Worm (Caenorhabditis elegans): Measurements from ENCODE around the gene F40G12.5.
"Not testable (repeated sequence)": the region's sequence is repeated elsewhere in the genome, so short reads cannot be mapped to it uniquely, and the experiment has no call there.

Gene F40G12.5

ce11 chrV:14306771-14307170 lies 36.1 kb upstream of the F40G12.5 start, which contains the start of gene spig-4:
Gene spig-4 (minus strand): TSS chrV:14306871.
- TF ChIP-seq ceh-83 (GFP tag; optimal IDR thresholded peaks at IDR 0.05); mep-1 (tag; optimal IDR thresholded peaks at IDR 0.05); ceh-39 (tag; optimal IDR thresholded peaks at IDR 0.05): not testable (repeated sequence)

ce11 chrV:14301076-14301475 lies 30.4 kb upstream of the F40G12.5 start, which contains the start of gene F14D7.6:
Gene F14D7.6 (plus strand): TSS chrV:14301413.
- TF ChIP-seq ham-2 (GFP tag; optimal IDR thresholded peaks at IDR 0.05) (no peak), nhr-237 (tag; optimal IDR thresholded peaks at IDR 0.05) (no peak), unc-120 (tag; optimal IDR thresholded peaks at IDR 0.05; ENCODE audit: poor library complexity, severe bottlenecking) (no peak), cnd-1 (tag; optimal IDR thresholded peaks at IDR 0.05) (no peak), elt-1 (tag; optimal IDR thresholded peaks at IDR 0.05; ENCODE audit: borderline replicate concordance, insufficient read depth) (no peak), zip-8 (tag; optimal IDR thresholded peaks at IDR 0.05) (no peak), ztf-11 (tag; optimal IDR thresholded peaks at IDR 0.05) (no peak), sptf-1 (tag; optimal IDR thresholded peaks at IDR 0.05) (no peak), flh-1 (GFP tag; optimal IDR thresholded peaks at IDR 0.05) (no peak), nhr-76 (tag; optimal IDR thresholded peaks at IDR 0.05) (no peak), elt-3 (tag; optimal IDR thresholded peaks at IDR 0.05) (no peak), lsy-2 (tag; optimal IDR thresholded peaks at IDR 0.05) (no peak), nhr-2 (tag; optimal IDR thresholded peaks at IDR 0.05) (no peak), ces-1 (GFP tag; optimal IDR thresholded peaks at IDR 0.05) (no peak), unc-39 (tag; optimal IDR thresholded peaks at IDR 0.05) (no peak), pha-4 (tag; optimal IDR thresholded peaks at IDR 0.05) (no peak)

- TF ChIP-seq tbx-8 (GFP tag; optimal IDR thresholded peaks at IDR 0.05) (no peak), bed-3 (GFP tag; optimal IDR thresholded peaks at IDR 0.05) (no peak)
Observed at ce11 chrV:14299569-14300064, 29.0 kb upstream of the F40G12.5 start, which contains the start of the genes spig-3 and F14D7.12. Gene spig-3 (minus strand): TSS chrV:14299669. Gene F14D7.12 (plus strand): TSS chrV:14300014.

ce11 chrV:14296499-14296898 lies 25.9 kb upstream of the F40G12.5 start, which contains the start of gene F14D7.3:
Gene F14D7.3 (plus strand): TSS chrV:14296799.
- TF ChIP-seq pha-4 (tag; optimal IDR thresholded peaks at IDR 0.05) (no peak), nhr-2 (tag; optimal IDR thresholded peaks at IDR 0.05) (no peak)

- TF ChIP-seq ceh-39 (tag; optimal IDR thresholded peaks at IDR 0.05) (no peak), sem-2 (GFP tag; optimal IDR thresholded peaks at IDR 0.05) (no peak), drap-1 (GFP tag; optimal IDR thresholded peaks at IDR 0.05) (no peak)
Observed at ce11 chrV:14294396-14294795, 23.8 kb upstream of the F40G12.5 start, which contains the start of gene F14D7.9. Gene F14D7.9 (plus strand): TSS chrV:14294696.

- no peak for TF ChIP-seq bed-3 (GFP tag; optimal IDR thresholded peaks at IDR 0.05)
- TF ChIP-seq nhr-2 (tag; optimal IDR thresholded peaks at IDR 0.05) = no peak
- no peak for TF ChIP-seq M03D4.4 (tag; optimal IDR thresholded peaks at IDR 0.05)
- TF ChIP-seq unc-120 (tag; optimal IDR thresholded peaks at IDR 0.05; ENCODE audit: poor library complexity, severe bottlenecking) = no peak
- TF ChIP-seq tbx-8 (GFP tag; optimal IDR thresholded peaks at IDR 0.05) = no peak
- TF ChIP-seq lin-32 (GFP tag; optimal IDR thresholded peaks at IDR 0.05) = no peak
- no peak for TF ChIP-seq sem-2 (GFP tag; optimal IDR thresholded peaks at IDR 0.05)
- no peak for TF ChIP-seq mab-5 (tag; optimal IDR thresholded peaks at IDR 0.05)
- TF ChIP-seq elt-3 (tag; optimal IDR thresholded peaks at IDR 0.05) = no peak
- TF ChIP-seq ztf-11 (tag; optimal IDR thresholded peaks at IDR 0.05) = no peak
- no peak for TF ChIP-seq lsy-2 (tag; optimal IDR thresholded peaks at IDR 0.05)
- no peak for TF ChIP-seq mls-2 (tag; optimal IDR thresholded peaks at IDR 0.05)
- no peak for TF ChIP-seq mep-1 (tag; optimal IDR thresholded peaks at IDR 0.05)
- TF ChIP-seq elt-1 (tag; optimal IDR thresholded peaks at IDR 0.05; ENCODE audit: borderline replicate concordance, insufficient read depth) = no peak
- TF ChIP-seq lin-13 (tag; optimal IDR thresholded peaks at IDR 0.05) = no peak
Observed at ce11 chrV:14293667-14294194, 23.1 kb upstream of the F40G12.5 start, which contains the start of gene F14D7.2. Gene F14D7.2 (minus strand): TSS chrV:14293717.
